Worm (Caenorhabditis elegans) whole organism, early embryonic: Measurements from ENCODE around the gene Y105C5B.18.
A peak's percentile ranks its signal among the peaks of the same experiment; 100 is the strongest.

Source experiments
- B0310.2 ChIP-seq: sonication (generic microtip); optimal IDR thresholded peaks from 2 replicates; lab custom pipeline; 2016; ENCODE audit warnings: mild to moderate bottlenecking, missing genetic modification characterization, missing compliant biosample characterization
- F13C5.2 ChIP-seq: sonication (generic microtip); optimal IDR thresholded peaks from 2 replicates; lab custom pipeline; 2017; ENCODE audit warnings: mild to moderate bottlenecking, missing genetic modification characterization, inconsistent platforms, missing compliant biosample characterization
- aly-1 ChIP-seq: sonication (generic microtip); optimal IDR thresholded peaks from 2 replicates; lab custom pipeline; 2016; ENCODE audit warnings: missing genetic modification characterization, missing compliant biosample characterization
- ama-1 ChIP-seq: fragments of 150-350 bp; optimal IDR thresholded peaks from 2 replicates; lab custom pipeline; 2014
- ceh-13 ChIP-seq: fragments of 200-800 bp; sonication (Bioruptor generic); optimal IDR thresholded peaks from 2 replicates; lab custom pipeline; 2018; ENCODE audit warnings: mild to moderate bottlenecking, missing genetic modification characterization, missing compliant biosample characterization
- ceh-36 ChIP-seq: sonication (generic microtip); optimal IDR thresholded peaks from 2 replicates; lab custom pipeline; 2016; ENCODE audit warnings: missing genetic modification characterization, inconsistent platforms, missing compliant biosample characterization
- ets-7 ChIP-seq: sonication (generic microtip); optimal IDR thresholded peaks from 2 replicates; lab custom pipeline; 2016; ENCODE audit warnings: missing genotype, missing genetic modification characterization, missing compliant biosample characterization
- flt-1 ChIP-seq: fragments of 200-800 bp; sonication (Bioruptor generic); IDR thresholded peaks from 2 replicates; pipeline ENCODE4 v1.3.6; 2022; ENCODE audit warnings: missing genetic modification characterization, missing compliant biosample characterization
- hmbx-1 ChIP-seq: sonication (generic microtip); optimal IDR thresholded peaks from 2 replicates; lab custom pipeline; 2016; ENCODE audit warnings: mild to moderate bottlenecking, missing genetic modification characterization, missing compliant biosample characterization
- hmg-4 ChIP-seq: fragments of 200-800 bp; sonication (Bioruptor generic); optimal IDR thresholded peaks from 2 replicates; lab custom pipeline; 2018; ENCODE audit warnings: mild to moderate bottlenecking, missing genetic modification characterization, missing compliant biosample characterization
- hnd-1 ChIP-seq: sonication (generic microtip); optimal IDR thresholded peaks from 2 replicates; lab custom pipeline; 2016; ENCODE audit warnings: missing genetic modification characterization, missing compliant biosample characterization
- pes-1 ChIP-seq: fragments of 200-800 bp; sonication (Bioruptor generic); IDR thresholded peaks from 2 replicates; pipeline ENCODE4 v1.3.6; 2022; ENCODE audit warnings: missing genetic modification reagents, missing genetic modification characterization, missing compliant biosample characterization
- scrt-1 ChIP-seq: fragments of 200-800 bp; sonication (Bioruptor generic); IDR thresholded peaks from 2 replicates; pipeline ENCODE4 v1.3.6; 2022; ENCODE audit warnings: missing genetic modification characterization, missing compliant biosample characterization
- sea-1 ChIP-seq: fragments of 200-800 bp; sonication (Bioruptor generic); conservative IDR thresholded peaks from 2 replicates; pipeline ENCODE4 v1.3.6; 2022; ENCODE audit warnings: missing genetic modification characterization, missing compliant biosample characterization
- tbx-11 ChIP-seq: fragments of 200-800 bp; sonication (Bioruptor generic); IDR thresholded peaks from 2 replicates; pipeline ENCODE4 v1.3.6; 2022; ENCODE audit warnings: missing genetic modification characterization, missing compliant biosample characterization
- tbx-37 ChIP-seq: fragments of 200-800 bp; sonication (Bioruptor generic); conservative IDR thresholded peaks from 2 replicates; pipeline ENCODE4 v1.3.6; 2022; ENCODE audit warnings: missing genetic modification reagents, missing genetic modification characterization, missing compliant biosample characterization
- tra-4 ChIP-seq: sonication (generic microtip); optimal IDR thresholded peaks from 2 replicates; lab custom pipeline; 2017; ENCODE audit warnings: missing genetic modification characterization, missing compliant biosample characterization

The Y105C5B.18 gene

ce11 chrIV:15983920-15984631 is 19.7 kb downstream of the Y105C5B.18 start, which contains the start of gene Y105C5B.19:
Gene Y105C5B.19, minus strand, starts transcription at chrIV:15983970.
- TF ChIP-seq ceh-13 (GFP tag; lab: Kevin White, UChicago) (no peak), flt-1 (GFP tag; lab: Robert Waterston, UW) (no peak), F13C5.2 (tag; lab: Kevin White, UChicago) (peak; percentile 12)

- TF ChIP-seq ama-1 (lab: Kevin White, UChicago) = no peak
- no peak for TF ChIP-seq hmg-4 (GFP tag; lab: Kevin White, UChicago)
- no peak for TF ChIP-seq ets-7 (tag; lab: Kevin White, UChicago)
- no peak for TF ChIP-seq pes-1 (GFP tag; lab: Robert Waterston, UW)
- no peak for TF ChIP-seq B0310.2
- no peak for TF ChIP-seq hnd-1 (tag; lab: Kevin White, UChicago)
- TF ChIP-seq F13C5.2 (tag; lab: Kevin White, UChicago) = no peak
- no peak for TF ChIP-seq hmbx-1 (tag; lab: Kevin White, UChicago)
- no peak for TF ChIP-seq ceh-36 (tag; lab: Kevin White, UChicago)
- no peak for TF ChIP-seq sea-1 (GFP tag; lab: Robert Waterston, UW)
- no peak for TF ChIP-seq ceh-13 (GFP tag; lab: Kevin White, UChicago)
- no peak for TF ChIP-seq flt-1 (GFP tag; lab: Robert Waterston, UW)
- TF ChIP-seq scrt-1 (GFP tag; lab: Robert Waterston, UW) = no peak
- no peak for TF ChIP-seq aly-1 (tag; lab: Kevin White, UChicago)
- TF ChIP-seq tbx-11 (GFP tag; lab: Robert Waterston, UW) = no peak
These were observed 27.0 kb downstream of the Y105C5B.18 start for ce11 chrIV:15991416-15991815.

- TF ChIP-seq B0310.2 = no peak
- TF ChIP-seq ama-1 (lab: Kevin White, UChicago) = no peak
- TF ChIP-seq tra-4 = no peak
- TF ChIP-seq hmbx-1 (tag; lab: Kevin White, UChicago) = no peak
- no peak for TF ChIP-seq tbx-37 (GFP tag; lab: Robert Waterston, UW)
- TF ChIP-seq ceh-36 (tag; lab: Kevin White, UChicago) = no peak
- no peak for TF ChIP-seq ceh-13 (GFP tag; lab: Kevin White, UChicago)
- no peak for TF ChIP-seq flt-1 (GFP tag; lab: Robert Waterston, UW)
- TF ChIP-seq aly-1 (tag; lab: Kevin White, UChicago) = no peak
- no peak for TF ChIP-seq F13C5.2 (tag; lab: Kevin White, UChicago)
- TF ChIP-seq tbx-11 (GFP tag; lab: Robert Waterston, UW) = no peak
These were observed 30.1 kb downstream of the Y105C5B.18 start, which contains the start of gene Y105C5B.20 for ce11 chrIV:15994505-15994904. Gene Y105C5B.20, minus strand, starts transcription at chrIV:15994605.

- TF ChIP-seq hnd-1 (tag; lab: Kevin White, UChicago) = no peak
These were observed 33.5 kb downstream of the Y105C5B.18 start for ce11 chrIV:15997906-15998305.

ce11 chrIV:15999692-16000091 is 35.3 kb downstream of the Y105C5B.18 start:
- TF ChIP-seq tbx-11 (GFP tag; lab: Robert Waterston, UW) = no peak
- no peak for TF ChIP-seq ets-7 (tag; lab: Kevin White, UChicago)
- TF ChIP-seq tbx-37 (GFP tag; lab: Robert Waterston, UW) = no peak
- no peak for TF ChIP-seq hnd-1 (tag; lab: Kevin White, UChicago)
- TF ChIP-seq ceh-13 (GFP tag; lab: Kevin White, UChicago) = no peak
- no peak for TF ChIP-seq aly-1 (tag; lab: Kevin White, UChicago)
- TF ChIP-seq tra-4 = no peak
- TF ChIP-seq F13C5.2 (tag; lab: Kevin White, UChicago) = no peak
- no peak for TF ChIP-seq flt-1 (GFP tag; lab: Robert Waterston, UW)
- TF ChIP-seq scrt-1 (GFP tag; lab: Robert Waterston, UW) = no peak
- no peak for TF ChIP-seq ceh-36 (tag; lab: Kevin White, UChicago)
- TF ChIP-seq pes-1 (GFP tag; lab: Robert Waterston, UW) = no peak
- TF ChIP-seq ama-1 (lab: Kevin White, UChicago) = no peak
- TF ChIP-seq hmg-4 (GFP tag; lab: Kevin White, UChicago) = no peak
- no peak for TF ChIP-seq B0310.2
- no peak for TF ChIP-seq sea-1 (GFP tag; lab: Robert Waterston, UW)
- TF ChIP-seq hmbx-1 (tag; lab: Kevin White, UChicago) = no peak

- TF ChIP-seq pes-1 (GFP tag; lab: Robert Waterston, UW) (peak; percentile 52; the same call in 1 of the 2 replicates), ceh-13 (GFP tag; lab: Kevin White, UChicago) (no peak)
These were observed 36.7 kb downstream of the Y105C5B.18 start for ce11 chrIV:16001058-16001457.

- TF ChIP-seq F13C5.2 (tag; lab: Kevin White, UChicago) = no peak
- no peak for TF ChIP-seq flt-1 (GFP tag; lab: Robert Waterston, UW)
- TF ChIP-seq tbx-37 (GFP tag; lab: Robert Waterston, UW) = no peak
- TF ChIP-seq B0310.2 = no peak
- no peak for TF ChIP-seq ceh-36 (tag; lab: Kevin White, UChicago)
- TF ChIP-seq hmg-4 (GFP tag; lab: Kevin White, UChicago) = no peak
- no peak for TF ChIP-seq aly-1 (tag; lab: Kevin White, UChicago)
- no peak for TF ChIP-seq scrt-1 (GFP tag; lab: Robert Waterston, UW)
- TF ChIP-seq hmbx-1 (tag; lab: Kevin White, UChicago) = no peak
- TF ChIP-seq tra-4 = no peak
- no peak for TF ChIP-seq ets-7 (tag; lab: Kevin White, UChicago)
- no peak for TF ChIP-seq sea-1 (GFP tag; lab: Robert Waterston, UW)
- no peak for TF ChIP-seq ama-1 (lab: Kevin White, UChicago)
- no peak for TF ChIP-seq tbx-11 (GFP tag; lab: Robert Waterston, UW)
- TF ChIP-seq pes-1 (GFP tag; lab: Robert Waterston, UW) = no peak
- TF ChIP-seq ceh-13 (GFP tag; lab: Kevin White, UChicago) = no peak
- no peak for TF ChIP-seq hnd-1 (tag; lab: Kevin White, UChicago)
These were observed 41.1 kb downstream of the Y105C5B.18 start for ce11 chrIV:16005472-16005871.
